Worm (Caenorhabditis elegans) whole organism, young adult: ENCODE results near the gene C14C10.5.
A peak's percentile ranks its signal among the peaks of the same experiment; 100 is the strongest.

Experiments used
- C06A6.2 ChIP-seq: fragments of 200-800 bp; sonication (Bioruptor generic); conservative IDR thresholded peaks from 2 replicates; pipeline ENCODE4 v1.3.6; 2022; ENCODE audit warnings: missing genetic modification characterization, missing compliant biosample characterization
- F22D6.2 ChIP-seq: sonication (generic microtip); optimal IDR thresholded peaks from 2 replicates; lab custom pipeline; 2016; ENCODE audit warnings: mild to moderate bottlenecking, missing genetic modification characterization, missing compliant biosample characterization
- F49E8.2 ChIP-seq: sonication (generic microtip); optimal IDR thresholded peaks from 3 replicates; lab custom pipeline; 2017; ENCODE audit warnings: missing genetic modification characterization, mild to moderate bottlenecking, missing compliant biosample characterization, antibody characterized with exemption, moderate library complexity; ENCODE audit not compliant: insufficient read depth
- Y53F4B.3 ChIP-seq: fragments of 200-800 bp; sonication (Bioruptor generic); IDR thresholded peaks from 2 replicates; pipeline ENCODE4 v1.3.6; 2022; ENCODE audit warnings: missing genetic modification reagents, missing genetic modification characterization, missing compliant biosample characterization
- akir-1 ChIP-seq: fragments of 200-800 bp; sonication (Bioruptor generic); optimal IDR thresholded peaks from 2 replicates; lab custom pipeline; 2018; ENCODE audit warnings: mild to moderate bottlenecking, missing genetic modification characterization, moderate library complexity, missing compliant biosample characterization
- ama-1 ChIP-seq, 3 experiments: fragments of 150-350 bp in 1 of 3; sonication (generic microtip) in 2 of 3; optimal IDR thresholded peaks; 2 replicates each; lab custom pipeline; 2014 to 2018; ENCODE audit warnings: missing biosample characterization in 2 of 3, missing genetic modification characterization in 2 of 3, missing genetic modification reagents in 2 of 3
- aptf-3 ChIP-seq: fragments of 200-800 bp; sonication (Bioruptor generic); IDR thresholded peaks from 2 replicates; pipeline ENCODE4 v1.3.6; 2022; ENCODE audit warnings: missing genetic modification characterization, missing compliant biosample characterization
- bed-2 ChIP-seq: fragments of 200-800 bp; sonication (Bioruptor generic); IDR thresholded peaks from 2 replicates; pipeline ENCODE4 v1.3.6; 2022; ENCODE audit warnings: missing genetic modification reagents, missing genetic modification characterization, missing compliant biosample characterization
- ceh-58 ChIP-seq: fragments of 200-800 bp; sonication (Bioruptor generic); IDR thresholded peaks from 2 replicates; pipeline ENCODE4 v1.3.6; 2022; ENCODE audit warnings: missing genetic modification characterization, missing compliant biosample characterization
- dpff-1 ChIP-seq: sonication (generic microtip); optimal IDR thresholded peaks from 2 replicates; lab custom pipeline; 2017; ENCODE audit warnings: mild to moderate bottlenecking, missing genetic modification characterization, missing compliant biosample characterization
- egl-18 ChIP-seq: fragments of 200-800 bp; sonication (Bioruptor generic); IDR thresholded peaks from 2 replicates; pipeline ENCODE4 v1.3.6; 2022; ENCODE audit warnings: missing genetic modification reagents, missing genetic modification characterization, missing compliant biosample characterization
- egrh-3 ChIP-seq: fragments of 200-800 bp; sonication (Bioruptor generic); IDR thresholded peaks from 2 replicates; pipeline ENCODE4 v1.3.6; 2022; ENCODE audit warnings: missing genetic modification reagents, missing genetic modification characterization, missing compliant biosample characterization
- fkh-3 ChIP-seq: sonication (generic microtip); optimal IDR thresholded peaks from 2 replicates; lab custom pipeline; 2016; ENCODE audit warnings: mild to moderate bottlenecking, missing genetic modification characterization, missing compliant biosample characterization
- hmg-20 ChIP-seq: fragments of 200-800 bp; sonication (Bioruptor generic); IDR thresholded peaks from 2 replicates; pipeline ENCODE4 v1.3.6; 2022; ENCODE audit warnings: missing genetic modification reagents, missing genetic modification characterization, missing compliant biosample characterization
- let-526 ChIP-seq: fragments of 200-800 bp; sonication (Bioruptor generic); IDR thresholded peaks from 2 replicates; pipeline ENCODE4 v1.3.6; 2022; ENCODE audit warnings: missing genetic modification reagents, missing genetic modification characterization, missing compliant biosample characterization
- lin-26 ChIP-seq: fragments of 200-800 bp; sonication (Bioruptor generic); IDR thresholded peaks from 2 replicates; pipeline ENCODE4 v1.3.6; 2022; ENCODE audit warnings: missing genetic modification reagents, missing genetic modification characterization, missing compliant biosample characterization
- lin-54 ChIP-seq: fragments of 200-800 bp; sonication (Bioruptor generic); optimal IDR thresholded peaks from 2 replicates; lab custom pipeline; 2018; ENCODE audit warnings: mild to moderate bottlenecking, missing genetic modification characterization, missing compliant biosample characterization
- lsy-27 ChIP-seq: sonication (generic microtip); optimal IDR thresholded peaks from 2 replicates; lab custom pipeline; 2017; ENCODE audit warnings: missing genetic modification characterization, mild to moderate bottlenecking, missing compliant biosample characterization, antibody characterized with exemption, missing genotype, borderline replicate concordance; ENCODE audit not compliant: insufficient read depth
- madf-3 ChIP-seq: fragments of 200-800 bp; sonication (Bioruptor generic); IDR thresholded peaks from 2 replicates; pipeline ENCODE4 v1.3.6; 2022; ENCODE audit warnings: missing genetic modification reagents, missing genetic modification characterization, missing compliant biosample characterization
- mes-4 ChIP-seq: sonication (generic microtip); optimal IDR thresholded peaks from 2 replicates; lab custom pipeline; 2016; ENCODE audit warnings: missing genotype, missing genetic modification characterization, missing compliant biosample characterization
- nfya-1 ChIP-seq: sonication (generic microtip); optimal IDR thresholded peaks from 2 replicates; lab custom pipeline; 2017; ENCODE audit warnings: antibody characterized with exemption, missing compliant biosample characterization, missing genetic modification characterization, borderline replicate concordance; ENCODE audit not compliant: insufficient read depth
- nfya-2 ChIP-seq: fragments of 200-800 bp; sonication (Bioruptor generic); IDR thresholded peaks from 2 replicates; pipeline ENCODE4 v1.3.6; 2022; ENCODE audit warnings: missing genetic modification reagents, missing genetic modification characterization, missing compliant biosample characterization
- nhr-179 ChIP-seq: sonication (generic microtip); optimal IDR thresholded peaks from 2 replicates; lab custom pipeline; 2016; ENCODE audit warnings: mild to moderate bottlenecking, missing genetic modification characterization, missing compliant biosample characterization
- nhr-90 ChIP-seq: sonication (generic microtip); optimal IDR thresholded peaks from 2 replicates; lab custom pipeline; 2016; ENCODE audit warnings: missing genotype, mild to moderate bottlenecking, missing genetic modification characterization, missing compliant biosample characterization
- pbrm-1 ChIP-seq: fragments of 200-800 bp; sonication (Bioruptor generic); IDR thresholded peaks from 2 replicates; pipeline ENCODE4 v1.3.6; 2022; ENCODE audit warnings: missing genetic modification reagents, missing genetic modification characterization, missing compliant biosample characterization
- pha-4 ChIP-seq: fragments of 150-350 bp; sonication (generic microtip); optimal IDR thresholded peaks from 2 replicates; lab custom pipeline; 2014; ENCODE audit warnings: missing biosample characterization, missing genetic modification reagents, missing genetic modification characterization
- rpc-1 ChIP-seq, 2 experiments: fragments of 150-350 bp in 1 of 2; sonication (generic microtip) in 1 of 2; optimal IDR thresholded peaks; 2 replicates each; lab custom pipeline; 2014 to 2018; ENCODE audit warnings: missing biosample characterization in 1 of 2, missing genetic modification characterization in 1 of 2, missing genetic modification reagents in 1 of 2, missing genotype in 1 of 2
- sea-2 ChIP-seq: fragments of 200-800 bp; sonication (Bioruptor generic); IDR thresholded peaks from 2 replicates; pipeline ENCODE4 v1.3.6; 2022; ENCODE audit warnings: missing genetic modification characterization, missing compliant biosample characterization
- snpc-4 ChIP-seq, 5 experiments: fragments of 150-350 bp in 1 of 5; sonication (generic microtip) in 4 of 5; optimal IDR thresholded peaks; 2 replicates each; lab custom pipeline; 2014 to 2018; ENCODE audit warnings: missing genetic modification characterization in 5 of 5, missing biosample characterization in 3 of 5, antibody characterized with exemption in 2 of 5, mild to moderate bottlenecking in 2 of 5, missing compliant biosample characterization in 2 of 5, missing genotype in 2 of 5, moderate library complexity in 2 of 5, missing genetic modification reagents in 1 of 5
- tlf-1 ChIP-seq: fragments of 200-800 bp; sonication (Bioruptor generic); optimal IDR thresholded peaks from 2 replicates; lab custom pipeline; 2018; ENCODE audit warnings: mild to moderate bottlenecking, missing genetic modification characterization, missing compliant biosample characterization
- unc-130 ChIP-seq: sonication (generic microtip); optimal IDR thresholded peaks from 2 replicates; lab custom pipeline; 2016; ENCODE audit warnings: missing genetic modification reagents, missing genetic modification characterization, missing compliant biosample characterization
- unc-62 ChIP-seq: fragments of 150-350 bp; optimal IDR thresholded peaks from 2 replicates; lab custom pipeline; 2014; ENCODE audit warnings: missing biosample characterization, missing genetic modification reagents, missing genetic modification characterization
- ztf-18 ChIP-seq: sonication (generic microtip); optimal IDR thresholded peaks from 2 replicates; lab custom pipeline; 2016; ENCODE audit warnings: missing genotype, mild to moderate bottlenecking, missing genetic modification characterization, missing compliant biosample characterization
- ztf-22 ChIP-seq: fragments of 200-800 bp; sonication (Bioruptor generic); optimal IDR thresholded peaks from 2 replicates; lab custom pipeline; 2018; ENCODE audit warnings: mild to moderate bottlenecking, missing genetic modification characterization, moderate library complexity, missing compliant biosample characterization
- ztf-26 ChIP-seq: sonication (generic microtip); optimal IDR thresholded peaks from 2 replicates; lab custom pipeline; 2017; ENCODE audit warnings: missing genetic modification characterization, missing compliant biosample characterization
- ztf-28 ChIP-seq: fragments of 200-800 bp; sonication (Bioruptor generic); IDR thresholded peaks from 2 replicates; pipeline ENCODE4 v1.3.6; 2022; ENCODE audit warnings: missing genetic modification reagents, missing genetic modification characterization, missing compliant biosample characterization

Gene C14C10.5

DNA sequence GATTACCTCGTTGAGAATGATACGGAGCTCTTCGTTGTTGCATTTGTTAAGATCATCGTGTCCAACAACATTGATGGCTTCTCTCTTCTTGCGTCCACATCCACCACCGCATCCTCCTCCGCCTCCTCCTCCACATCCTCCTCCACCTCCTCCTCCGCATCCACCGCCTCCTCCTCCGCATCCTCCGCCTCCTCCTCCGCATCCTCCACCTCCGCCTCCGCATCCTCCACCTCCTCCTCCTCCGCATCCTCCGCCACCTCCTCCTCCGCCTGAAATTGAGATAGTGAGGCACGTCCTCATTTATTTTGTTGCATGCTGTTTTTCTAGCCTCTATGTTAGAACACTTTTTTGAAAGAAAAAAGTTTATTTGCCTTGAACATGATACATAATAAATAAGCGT lies 24.1 kb upstream of the C14C10.5 start:
- peak; percentile 97 for TF ChIP-seq egrh-3 (GFP tag; lab: Robert Waterston, UW)
- no peak for TF ChIP-seq ama-1 (optimal IDR thresholded peaks at IDR 0.05; lab: Kevin White, UChicago)
- TF ChIP-seq ama-1 (GFP tag; optimal IDR thresholded peaks at IDR 0.05; lab: Kevin White, UChicago): no peak
- 0 out of 2 replicates have a peak, but pooled peaks have one; percentile 28 for TF ChIP-seq sea-2 (GFP tag; lab: Robert Waterston, UW)

DNA sequence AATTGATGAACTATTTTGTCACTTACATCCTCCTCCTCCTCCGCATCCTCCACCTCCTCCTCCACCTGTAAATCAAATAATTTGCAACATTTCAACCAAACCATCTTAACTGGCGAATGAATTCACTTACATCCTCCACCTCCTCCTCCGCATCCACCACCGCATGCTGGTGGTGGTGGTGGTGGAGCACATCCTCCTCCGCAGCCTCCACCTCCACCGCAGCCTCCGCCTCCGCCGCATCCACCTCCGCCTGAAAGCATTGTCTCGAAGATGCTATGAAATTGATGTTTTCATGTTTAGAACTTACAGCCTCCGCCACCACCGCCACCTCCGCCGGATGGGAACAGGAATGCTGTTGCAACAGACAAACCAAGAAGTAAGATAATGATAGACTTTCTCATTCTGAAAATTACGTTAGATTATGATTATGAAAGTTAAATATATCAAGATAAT lies 23.5 kb upstream of the C14C10.5 start, which contains the start of gene grl-23:
TSS of gene grl-23 (minus strand) at position 403 of the 453 bp plus-strand sequence.
- TF ChIP-seq egrh-3 (GFP tag; lab: Robert Waterston, UW) (peak; percentile 87), Y53F4B.3 (GFP tag; lab: Robert Waterston, UW) (no peak)

DNA sequence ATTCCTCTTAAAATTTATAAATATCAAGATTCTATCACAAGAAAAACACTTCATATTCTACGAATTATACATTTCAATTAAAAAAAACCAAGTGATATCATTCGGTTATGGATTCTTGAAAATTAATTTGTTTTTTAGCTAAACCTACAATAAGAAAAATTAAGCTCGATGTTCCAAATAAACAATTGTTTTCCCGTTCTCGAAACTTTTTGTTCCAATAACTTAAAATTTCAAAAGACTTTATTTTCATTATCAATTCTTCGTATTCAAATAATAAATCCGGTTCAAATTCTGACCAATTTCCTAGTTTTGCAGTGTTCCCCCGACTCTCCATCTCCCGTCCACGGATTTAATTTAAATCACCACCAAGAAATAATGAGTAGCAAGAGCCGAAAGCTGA lies 20.7 kb upstream of the C14C10.5 start, which contains the start of gene E02A10.3:
TSS of gene E02A10.3 (plus strand) at position 301 of the 400 bp plus-strand sequence.
- TF ChIP-seq hmg-20 (GFP tag; lab: Robert Waterston, UW): no peak
- TF ChIP-seq lin-54: no peak
- TF ChIP-seq lsy-27 (tag; lab: Kevin White, UChicago): no peak
- TF ChIP-seq C06A6.2 (GFP tag; lab: Robert Waterston, UW): no peak
- no peak for TF ChIP-seq madf-3
- no peak for TF ChIP-seq lin-26 (GFP tag; lab: Robert Waterston, UW)
- no peak for TF ChIP-seq F22D6.2 (tag; lab: Kevin White, UChicago)
- TF ChIP-seq ztf-28: no peak
- no peak for TF ChIP-seq egrh-3 (GFP tag; lab: Robert Waterston, UW)
- no peak for TF ChIP-seq akir-1 (GFP tag; lab: Kevin White, UChicago)
- TF ChIP-seq tlf-1 (GFP tag; lab: Kevin White, UChicago): no peak
- TF ChIP-seq snpc-4 (GFP tag; optimal IDR thresholded peaks at IDR 0.05; lab: Kevin White, UChicago): no peak
- TF ChIP-seq snpc-4 (tag; optimal IDR thresholded peaks at IDR 0.05; lab: Kevin White, UChicago): no peak
- no peak for TF ChIP-seq unc-130 (GFP tag; lab: Kevin White, UChicago)
- TF ChIP-seq fkh-3 (tag; lab: Kevin White, UChicago): no peak
- TF ChIP-seq ztf-26: no peak
- TF ChIP-seq nhr-90 (tag; lab: Kevin White, UChicago): no peak
- TF ChIP-seq F49E8.2 (tag; lab: Kevin White, UChicago): no peak

DNA sequence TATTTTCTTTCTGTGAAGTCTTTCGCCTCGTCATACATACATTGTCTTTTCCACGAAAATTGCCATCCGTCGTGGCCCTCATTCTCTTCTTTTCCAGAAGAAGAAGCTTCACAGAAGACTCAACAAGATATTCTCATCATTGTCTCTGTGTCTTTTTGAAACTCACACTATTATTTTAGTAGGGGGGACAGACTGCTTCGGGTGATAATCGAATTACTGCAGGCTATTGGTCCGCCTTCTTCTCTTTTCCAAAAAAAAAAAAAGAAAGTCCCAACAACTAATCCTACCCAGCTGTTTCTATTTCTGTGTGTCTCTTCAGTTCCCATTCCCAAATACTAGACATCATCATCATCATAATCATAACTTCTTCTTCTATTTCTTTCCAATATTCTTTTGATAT lies 16.6 kb upstream of the C14C10.5 start:
- no peak for TF ChIP-seq let-526
- TF ChIP-seq nfya-1 (tag; lab: Kevin White, UChicago): no peak

- TF ChIP-seq dpff-1 (tag; lab: Kevin White, UChicago): no peak
- no peak for TF ChIP-seq pbrm-1 (GFP tag; lab: Robert Waterston, UW)
- no peak for TF ChIP-seq tlf-1 (GFP tag; lab: Kevin White, UChicago)
- TF ChIP-seq aptf-3 (GFP tag; lab: Robert Waterston, UW): no peak
- TF ChIP-seq pha-4 (tag; lab: Kevin White, UChicago): no peak
- TF ChIP-seq nhr-179 (tag; lab: Kevin White, UChicago): no peak
- TF ChIP-seq mes-4: no peak
- TF ChIP-seq ztf-18 (tag; lab: Kevin White, UChicago): no peak
- TF ChIP-seq ztf-22 (GFP tag; lab: Kevin White, UChicago): no peak
- no peak for TF ChIP-seq egl-18 (GFP tag; lab: Robert Waterston, UW)
- no peak for TF ChIP-seq unc-62 (GFP tag; lab: Kevin White, UChicago)
- no peak for TF ChIP-seq bed-2 (GFP tag; lab: Robert Waterston, UW)
- no peak for TF ChIP-seq F22D6.2 (tag; lab: Kevin White, UChicago)
- TF ChIP-seq rpc-1 (optimal IDR thresholded peaks at IDR 0.05; lab: Kevin White, UChicago): no peak
- TF ChIP-seq rpc-1 (tag; optimal IDR thresholded peaks at IDR 0.05; lab: Kevin White, UChicago): no peak
- no peak for TF ChIP-seq nhr-90 (tag; lab: Kevin White, UChicago)
- no peak for TF ChIP-seq nfya-2 (GFP tag; lab: Robert Waterston, UW)
- no peak for TF ChIP-seq ceh-58 (GFP tag; lab: Robert Waterston, UW)
- no peak for TF ChIP-seq sea-2 (GFP tag; lab: Robert Waterston, UW)
Measured at ce11 chrV:12584771-12585170, 15.2 kb upstream of the C14C10.5 start.
